Worm (Caenorhabditis elegans): ENCODE data around the gene rgs-11.

The rgs-11 gene

ce11 chrX:14973085-14973484, 8.7 kb downstream of the rgs-11 start:
- TF ChIP-seq unc-55 (GFP tag; optimal IDR thresholded peaks at IDR 0.05): no peak
- TF ChIP-seq fkh-6 (tag; optimal IDR thresholded peaks at IDR 0.05): no peak
- TF ChIP-seq unc-42 (tag; optimal IDR thresholded peaks at IDR 0.05): no peak
- TF ChIP-seq ceh-45 (GFP tag; IDR thresholded peaks at IDR 0.05): no peak
- no peak for TF ChIP-seq ceh-22 (tag; optimal IDR thresholded peaks at IDR 0.05)
- TF ChIP-seq fax-1 (tag; optimal IDR thresholded peaks at IDR 0.05): no peak
- no peak for TF ChIP-seq lin-11 (tag; optimal IDR thresholded peaks at IDR 0.05)
- no peak for TF ChIP-seq hlh-30 (tag; optimal IDR thresholded peaks at IDR 0.05; ENCODE audit: insufficient read depth)
- TF ChIP-seq pag-3 (tag; optimal IDR thresholded peaks at IDR 0.05; ENCODE audit: borderline replicate concordance): no peak

DNA sequence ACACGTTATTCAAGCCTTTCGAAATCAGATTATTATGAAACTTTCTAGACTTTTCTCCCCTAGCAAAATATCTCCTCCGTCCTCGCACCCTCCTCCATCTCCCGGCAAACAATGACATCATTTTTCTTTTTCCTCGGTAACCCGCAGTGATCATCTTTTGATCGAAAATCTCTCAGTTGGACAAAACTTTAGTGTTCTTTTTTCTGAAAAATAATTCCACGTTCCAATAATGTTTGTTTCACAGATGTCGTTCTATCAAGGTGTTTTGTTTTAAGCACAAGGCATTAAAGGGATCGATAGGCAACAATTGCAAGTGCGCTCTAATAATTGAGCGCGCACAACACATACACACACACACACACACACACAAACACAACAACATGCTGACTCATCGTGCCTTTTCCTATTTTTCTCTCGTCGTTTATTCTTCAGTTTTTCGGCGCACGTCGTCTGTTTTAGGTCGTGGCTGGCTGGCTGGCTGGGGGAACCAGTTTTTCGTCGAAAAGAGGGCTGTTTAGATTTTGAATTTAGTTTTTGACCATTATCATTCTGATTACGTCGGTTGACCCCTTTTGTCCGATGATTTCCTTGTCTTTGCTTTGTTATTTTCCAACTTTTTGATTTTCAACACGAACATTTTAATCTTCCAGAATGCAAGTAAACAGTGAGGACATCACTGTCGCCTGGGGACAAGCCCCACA, 11.3 kb downstream of the rgs-11 start, which contains the start of gene F20D1.3:
Gene F20D1.3 (plus strand): TSS at position 651 of the 701 bp plus-strand sequence.
- TF ChIP-seq ref-2 (tag; optimal IDR thresholded peaks at IDR 0.05): peak; percentile 67
- no peak for TF ChIP-seq K09A11.1 (tag; optimal IDR thresholded peaks at IDR 0.05; ENCODE audit: insufficient read depth)
- no peak for TF ChIP-seq T23F11.4 (GFP tag; optimal IDR thresholded peaks at IDR 0.05)
- peak; percentile 84 for TF ChIP-seq unc-42 (tag; optimal IDR thresholded peaks at IDR 0.05)
- TF ChIP-seq nfya-1 (tag; optimal IDR thresholded peaks at IDR 0.05): peak; percentile 25
- peak; percentile 61 for TF ChIP-seq unc-55 (GFP tag; optimal IDR thresholded peaks at IDR 0.05)
- no peak for TF ChIP-seq ama-1 (optimal IDR thresholded peaks at IDR 0.05)
- TF ChIP-seq sox-4 (tag; optimal IDR thresholded peaks at IDR 0.05): no peak
- peak; percentile 28 for TF ChIP-seq hlh-13 (GFP tag; optimal IDR thresholded peaks at IDR 0.05)
- peak; percentile 18 for TF ChIP-seq dve-1 (tag; optimal IDR thresholded peaks at IDR 0.05)
- peak; percentile 53 for TF ChIP-seq ceh-18 (tag; optimal IDR thresholded peaks at IDR 0.05)
- no peak for TF ChIP-seq nhr-11 (tag; optimal IDR thresholded peaks at IDR 0.05)
- TF ChIP-seq unc-86 (tag; optimal IDR thresholded peaks at IDR 0.05): no peak
- peak; percentile 50 for TF ChIP-seq ceh-48 (tag; optimal IDR thresholded peaks at IDR 0.05)
- TF ChIP-seq ceh-31 (tag; optimal IDR thresholded peaks at IDR 0.05): peak; percentile 71
- TF ChIP-seq madf-2 (tag; optimal IDR thresholded peaks at IDR 0.05): no peak
- TF ChIP-seq C38D4.7 (GFP tag; optimal IDR thresholded peaks at IDR 0.05): no peak
- TF ChIP-seq ceh-24 (tag; optimal IDR thresholded peaks at IDR 0.05): no peak
- no peak for TF ChIP-seq C08G9.2 (tag; optimal IDR thresholded peaks at IDR 0.05)
- no peak for TF ChIP-seq elt-4 (tag; optimal IDR thresholded peaks at IDR 0.05)
- TF ChIP-seq tbx-2 (tag; optimal IDR thresholded peaks at IDR 0.05): peak; percentile 53

DNA sequence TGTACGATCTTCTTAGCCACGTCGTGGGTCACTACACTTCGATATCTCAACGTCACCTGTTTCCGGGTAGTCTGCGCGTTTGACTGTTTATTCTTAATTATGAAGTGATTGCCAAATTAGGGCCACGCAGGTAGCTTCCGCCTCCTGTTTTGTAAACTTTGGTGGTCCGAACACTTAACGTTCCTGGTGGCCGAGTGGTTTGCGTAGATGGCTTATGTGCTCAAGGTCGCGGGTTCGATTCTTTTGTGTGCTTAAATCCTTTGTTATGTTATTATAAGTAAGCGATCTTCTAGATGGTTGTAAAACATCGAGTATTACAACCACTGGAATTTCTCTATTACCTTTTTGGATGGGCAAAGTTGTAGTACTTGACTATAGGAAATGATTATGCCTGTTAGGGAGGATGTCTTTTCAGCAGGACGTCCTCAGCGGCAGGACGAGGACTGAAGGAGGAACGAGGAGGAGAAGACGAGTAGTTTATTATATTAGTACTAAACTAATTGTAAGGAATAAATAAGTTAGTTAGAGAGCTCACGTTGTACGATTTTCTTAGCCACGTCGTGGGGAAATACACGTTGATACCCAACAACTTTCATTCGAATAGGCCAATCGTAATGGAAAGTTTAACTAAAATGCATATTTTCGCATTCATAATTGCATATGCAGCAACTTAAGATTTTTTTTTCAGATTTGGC, 12.6 kb downstream of the rgs-11 start:
- TF ChIP-seq tbx-7 (tag; optimal IDR thresholded peaks at IDR 0.05): no peak
- no peak for TF ChIP-seq odd-2 (tag; optimal IDR thresholded peaks at IDR 0.05)
- TF ChIP-seq unc-42 (tag; optimal IDR thresholded peaks at IDR 0.05): peak; percentile 81
- no peak for TF ChIP-seq pha-4 (tag; optimal IDR thresholded peaks at IDR 0.05)

ce11 chrX:14978756-14979155, 14.4 kb downstream of the rgs-11 start:
- TF ChIP-seq ttx-3 (tag; optimal IDR thresholded peaks at IDR 0.05) (no peak), ceh-34 (tag; optimal IDR thresholded peaks at IDR 0.05) (no peak), nfya-1 (tag; optimal IDR thresholded peaks at IDR 0.05) (peak; percentile 3)

ce11 chrX:14979388-14979787, 15.0 kb downstream of the rgs-11 start, which contains the start of gene emre-1:
Gene emre-1 (plus strand): TSS chrX:14979688.
- no peak for TF ChIP-seq pros-1 (tag; optimal IDR thresholded peaks at IDR 0.05)
- TF ChIP-seq unc-3 (GFP tag; conservative IDR thresholded peaks at IDR 0.05): no peak
- TF ChIP-seq unc-3 (tag; optimal IDR thresholded peaks at IDR 0.05): no peak
- TF ChIP-seq ref-2 (tag; optimal IDR thresholded peaks at IDR 0.05): no peak
- no peak for TF ChIP-seq nfya-1 (tag; optimal IDR thresholded peaks at IDR 0.05)
- no peak for TF ChIP-seq pqm-1 (tag; optimal IDR thresholded peaks at IDR 0.05)
- TF ChIP-seq hlh-13 (GFP tag; optimal IDR thresholded peaks at IDR 0.05): no peak
- no peak for TF ChIP-seq ceh-24 (tag; optimal IDR thresholded peaks at IDR 0.05)
- TF ChIP-seq ceh-19 (GFP tag; optimal IDR thresholded peaks at IDR 0.05): no peak
- no peak for TF ChIP-seq unc-55 (GFP tag; optimal IDR thresholded peaks at IDR 0.05)
- TF ChIP-seq hlh-30 (tag; optimal IDR thresholded peaks at IDR 0.05; ENCODE audit: insufficient read depth): no peak
- no peak for TF ChIP-seq ceh-34 (tag; optimal IDR thresholded peaks at IDR 0.05)
